Worm (Caenorhabditis elegans): ENCODE measurements around the gene srv-10.

The srv-10 gene

ce11 chrV:13464123-13464522 is 40.4 kb downstream of the srv-10 start (continued):
- TF ChIP-seq ceh-88 (GFP tag; IDR thresholded peaks at IDR 0.05) = no peak

- TF ChIP-seq swsn-7 (tag; optimal IDR thresholded peaks at IDR 0.05) (peak; percentile 94), lsy-2 (tag; optimal IDR thresholded peaks at IDR 0.05) (peak; percentile 79 to 87), ztf-4 (tag; optimal IDR thresholded peaks at IDR 0.05) (peak; percentile 34), alr-1 (tag; optimal IDR thresholded peaks at IDR 0.05; ENCODE audit: borderline replicate concordance) (no peak), snu-23 (GFP tag; optimal IDR thresholded peaks at IDR 0.05) (peak; percentile 95), grh-1 (GFP tag; IDR thresholded peaks at IDR 0.05) (peak; percentile 85), nhr-71 (tag; optimal IDR thresholded peaks at IDR 0.05) (peak; percentile 96), dsc-1 (tag; optimal IDR thresholded peaks at IDR 0.05) (peak; percentile 97), hpl-2 (GFP tag; optimal IDR thresholded peaks at IDR 0.05) (peak; percentile 27), pqm-1 (tag; optimal IDR thresholded peaks at IDR 0.05) (peak; percentile 28), hlh-17 (GFP tag; optimal IDR thresholded peaks at IDR 0.05; ENCODE audit: borderline replicate concordance) (peak; percentile 76), fkh-10 (GFP tag; optimal IDR thresholded peaks at IDR 0.05) (no peak), lin-39 (tag; optimal IDR thresholded peaks at IDR 0.05) (peak; percentile 52), unc-130 (tag; optimal IDR thresholded peaks at IDR 0.05) (peak; percentile 47), mep-1 (tag; optimal IDR thresholded peaks at IDR 0.05) (peak; percentile 89), ceh-90 (tag; optimal IDR thresholded peaks at IDR 0.05) (peak; percentile 95), sptf-1 (tag; optimal IDR thresholded peaks at IDR 0.05) (no peak), rnt-1 (tag; optimal IDR thresholded peaks at IDR 0.05) (peak; percentile 100), pax-3 (tag; optimal IDR thresholded peaks at IDR 0.05) (peak; percentile 100), C34B4.2 (tag; optimal IDR thresholded peaks at IDR 0.05) (peak; percentile 75), aha-1 (tag; optimal IDR thresholded peaks at IDR 0.05) (no peak), nhr-237 (tag; optimal IDR thresholded peaks at IDR 0.05) (no peak), tlp-1 (tag; optimal IDR thresholded peaks at IDR 0.05) (no peak), skn-1 (tag; optimal IDR thresholded peaks at IDR 0.05) (peak; percentile 51), zip-4 (GFP tag; optimal IDR thresholded peaks at IDR 0.05) (peak; percentile 71), lin-15B (tag; optimal IDR thresholded peaks at IDR 0.05) (peak; percentile 66), elt-2 (tag; optimal IDR thresholded peaks at IDR 0.05) (peak; percentile 87), irx-1 (tag; optimal IDR thresholded peaks at IDR 0.05) (peak; percentile 97), ceh-63 (GFP tag; optimal IDR thresholded peaks at IDR 0.05) (peak; percentile 94), sup-37 (GFP tag; optimal IDR thresholded peaks at IDR 0.05) (peak; percentile 80), ceh-82 (tag; optimal IDR thresholded peaks at IDR 0.05) (peak; percentile 78 to 93 (median 80)), sox-4 (tag; optimal IDR thresholded peaks at IDR 0.05) (peak; percentile 97), zag-1 (tag; optimal IDR thresholded peaks at IDR 0.05) (no peak), lir-3 (tag; optimal IDR thresholded peaks at IDR 0.05; ENCODE audit: poor library complexity) (peak; percentile 99), unc-98 (GFP tag; IDR thresholded peaks at IDR 0.05) (peak; percentile 91), vab-15 (tag; optimal IDR thresholded peaks at IDR 0.05) (peak; percentile 94), xbp-1 (tag; optimal IDR thresholded peaks at IDR 0.05) (peak; percentile 91), fkh-4 (tag; optimal IDR thresholded peaks at IDR 0.05; ENCODE audit: borderline replicate concordance) (peak; percentile 100), nhr-20 (tag; optimal IDR thresholded peaks at IDR 0.05) (peak; percentile 94), nhr-84 (tag; optimal IDR thresholded peaks at IDR 0.05) (no peak), lin-13 (GFP tag; optimal IDR thresholded peaks at IDR 0.05) (peak; percentile 85), ces-1 (GFP tag; optimal IDR thresholded peaks at IDR 0.05) (no peak), ztf-11 (tag; optimal IDR thresholded peaks at IDR 0.05) (peak in 1 of 2 experiments; percentile 99), nhr-28 (tag; optimal IDR thresholded peaks at IDR 0.05) (no peak), nhr-76 (tag; optimal IDR thresholded peaks at IDR 0.05) (peak; percentile 48), C04F5.9 (tag; optimal IDR thresholded peaks at IDR 0.05) (peak; percentile 93), ets-5 (GFP tag; IDR thresholded peaks at IDR 0.05) (no peak), nhr-77 (tag; optimal IDR thresholded peaks at IDR 0.05) (peak; percentile 41), lin-14 (GFP tag; optimal IDR thresholded peaks at IDR 0.05) (peak; percentile 87)
Measured at ce11 chrV:13468190-13468765, 44.6 kb downstream of the srv-10 start, which contains the start of the genes F25H9.6 and F25H9.7. TSS of gene F25H9.6 (minus strand) at chrV:13468361. TSS of gene F25H9.7 (plus strand) at chrV:13468376.

Measured in whole organism, L1 larva.